Worm (Caenorhabditis elegans) whole organism, mixed stage, embryonic: ENCODE measurements around the gene F53B1.8.
A peak's percentile ranks its signal among the peaks of the same experiment; 100 is the strongest.

Experiments used
- blmp-1 ChIP-seq: fragments of 150-350 bp; optimal IDR thresholded peaks from 2 replicates; lab custom pipeline; 2014; ENCODE audit warnings: missing biosample characterization, missing genetic modification characterization
- ceh-39 ChIP-seq: fragments of 150-350 bp; optimal IDR thresholded peaks from 2 replicates; lab custom pipeline; 2014; ENCODE audit warnings: missing biosample characterization, missing genetic modification characterization
- ceh-43 ChIP-seq: fragments of 200-800 bp; sonication (Bioruptor generic); optimal IDR thresholded peaks from 2 replicates; lab custom pipeline; 2018; ENCODE audit warnings: mild to moderate bottlenecking, missing genetic modification characterization, moderate library complexity, missing compliant biosample characterization
- ceh-83 ChIP-seq: fragments of 200-800 bp; sonication (Bioruptor generic); optimal IDR thresholded peaks from 2 replicates; lab custom pipeline; 2018; ENCODE audit warnings: mild to moderate bottlenecking, missing genetic modification characterization, missing compliant biosample characterization
- ces-1 ChIP-seq: fragments of 150-350 bp; optimal IDR thresholded peaks from 2 replicates; lab custom pipeline; 2014; ENCODE audit warnings: missing biosample characterization, missing genetic modification reagents, missing genetic modification characterization
- cnd-1 ChIP-seq: fragments of 200-800 bp; sonication (Bioruptor generic); optimal IDR thresholded peaks from 2 replicates; lab custom pipeline; 2018; ENCODE audit warnings: mild to moderate bottlenecking, missing genetic modification characterization, missing compliant biosample characterization
- elt-1 ChIP-seq: sonication (generic microtip); optimal IDR thresholded peaks from 2 replicates; lab custom pipeline; 2017; ENCODE audit warnings: missing genetic modification characterization, mild to moderate bottlenecking, missing compliant biosample characterization, antibody characterized with exemption, moderate library complexity, borderline replicate concordance; ENCODE audit not compliant: insufficient read depth
- elt-3 ChIP-seq: fragments of 150-350 bp; optimal IDR thresholded peaks from 2 replicates; lab custom pipeline; 2014; ENCODE audit warnings: missing biosample characterization, missing genetic modification characterization
- flh-1 ChIP-seq: fragments of 200-800 bp; sonication (Bioruptor generic); optimal IDR thresholded peaks from 2 replicates; lab custom pipeline; 2018; ENCODE audit warnings: mild to moderate bottlenecking, missing genetic modification characterization, moderate library complexity, missing compliant biosample characterization
- ham-2 ChIP-seq: fragments of 200-800 bp; sonication (Bioruptor generic); optimal IDR thresholded peaks from 2 replicates; lab custom pipeline; 2018; ENCODE audit warnings: mild to moderate bottlenecking, missing genetic modification characterization, missing compliant biosample characterization
- hlh-1 ChIP-seq: fragments of 150-350 bp; optimal IDR thresholded peaks from 2 replicates; lab custom pipeline; 2014; ENCODE audit warnings: missing biosample characterization, missing genetic modification reagents, missing genetic modification characterization
- lin-13 ChIP-seq: fragments of 150-350 bp; optimal IDR thresholded peaks from 2 replicates; lab custom pipeline; 2014; ENCODE audit warnings: missing biosample characterization, missing genetic modification characterization
- mab-5 ChIP-seq: fragments of 150-350 bp; optimal IDR thresholded peaks from 2 replicates; lab custom pipeline; 2014; ENCODE audit warnings: missing biosample characterization, missing genetic modification characterization
- mep-1 ChIP-seq: fragments of 150-350 bp; optimal IDR thresholded peaks from 2 replicates; lab custom pipeline; 2017; ENCODE audit warnings: missing biosample characterization, missing genetic modification reagents, missing genetic modification characterization, inconsistent platforms
- mls-2 ChIP-seq: sonication (generic microtip); optimal IDR thresholded peaks from 2 replicates; lab custom pipeline; 2016; ENCODE audit warnings: mild to moderate bottlenecking, missing genetic modification characterization, moderate library complexity, missing compliant biosample characterization
- nhr-2 ChIP-seq: fragments of 150-350 bp; optimal IDR thresholded peaks from 2 replicates; lab custom pipeline; 2014; ENCODE audit warnings: missing biosample characterization, missing genetic modification characterization
- nhr-28 ChIP-seq: fragments of 150-350 bp; optimal IDR thresholded peaks from 2 replicates; lab custom pipeline; 2014; ENCODE audit warnings: missing biosample characterization, missing genetic modification characterization
- nhr-76 ChIP-seq: sonication (generic microtip); optimal IDR thresholded peaks from 2 replicates; lab custom pipeline; 2017; ENCODE audit warnings: missing biosample characterization, missing genetic modification characterization
- pha-4 ChIP-seq: fragments of 150-350 bp; optimal IDR thresholded peaks from 2 replicates; lab custom pipeline; 2018; ENCODE audit warnings: missing biosample characterization, missing genetic modification reagents, missing genetic modification characterization
- snpc-4 ChIP-seq: fragments of 150-350 bp; optimal IDR thresholded peaks from 2 replicates; lab custom pipeline; 2014; ENCODE audit warnings: missing biosample characterization, missing genetic modification characterization
- tbx-8 ChIP-seq: fragments of 200-800 bp; sonication (Bioruptor generic); optimal IDR thresholded peaks from 2 replicates; lab custom pipeline; 2018; ENCODE audit warnings: mild to moderate bottlenecking, missing genetic modification characterization, moderate library complexity, missing compliant biosample characterization
- unc-120 ChIP-seq: sonication (generic microtip); optimal IDR thresholded peaks from 2 replicates; lab custom pipeline; 2017; ENCODE audit warnings: missing genetic modification characterization, missing compliant biosample characterization; ENCODE audit not compliant: poor library complexity, severe bottlenecking
- unc-39 ChIP-seq: fragments of 150-350 bp; optimal IDR thresholded peaks from 2 replicates; lab custom pipeline; 2014; ENCODE audit warnings: missing biosample characterization, missing genetic modification characterization
- unc-62 ChIP-seq: fragments of 150-350 bp; optimal IDR thresholded peaks from 2 replicates; lab custom pipeline; 2014; ENCODE audit warnings: missing biosample characterization, missing genetic modification reagents, missing genetic modification characterization
- zip-8 ChIP-seq: fragments of 150-350 bp; optimal IDR thresholded peaks from 2 replicates; lab custom pipeline; 2014; ENCODE audit warnings: missing biosample characterization, missing genetic modification characterization
- ztf-11 ChIP-seq: fragments of 150-350 bp; optimal IDR thresholded peaks from 2 replicates; lab custom pipeline; 2014; ENCODE audit warnings: missing biosample characterization, missing genetic modification characterization

Gene F53B1.8

ce11 chrX:2164751-2165150 lies 34.7 kb upstream of the F53B1.8 start, which contains the start of gene F48B9.3:
TSS of gene F48B9.3 (plus strand) at chrX:2165051.
- TF ChIP-seq ceh-83 (GFP tag; lab: Kevin White, UChicago): no peak
- TF ChIP-seq mls-2 (tag; lab: Kevin White, UChicago): no peak
- TF ChIP-seq snpc-4 (tag; lab: Kevin White, UChicago): no peak
- TF ChIP-seq pha-4 (tag; lab: Kevin White, UChicago): no peak
- TF ChIP-seq flh-1 (GFP tag; lab: Kevin White, UChicago): no peak
- TF ChIP-seq nhr-28 (tag; lab: Kevin White, UChicago): no peak
- no peak for TF ChIP-seq mab-5 (tag; lab: Kevin White, UChicago)
- no peak for TF ChIP-seq unc-62 (GFP tag; lab: Kevin White, UChicago)
- TF ChIP-seq zip-8 (tag; lab: Kevin White, UChicago): no peak
- no peak for TF ChIP-seq unc-120
- TF ChIP-seq, all 35 proteins: peak for 0

DNA sequence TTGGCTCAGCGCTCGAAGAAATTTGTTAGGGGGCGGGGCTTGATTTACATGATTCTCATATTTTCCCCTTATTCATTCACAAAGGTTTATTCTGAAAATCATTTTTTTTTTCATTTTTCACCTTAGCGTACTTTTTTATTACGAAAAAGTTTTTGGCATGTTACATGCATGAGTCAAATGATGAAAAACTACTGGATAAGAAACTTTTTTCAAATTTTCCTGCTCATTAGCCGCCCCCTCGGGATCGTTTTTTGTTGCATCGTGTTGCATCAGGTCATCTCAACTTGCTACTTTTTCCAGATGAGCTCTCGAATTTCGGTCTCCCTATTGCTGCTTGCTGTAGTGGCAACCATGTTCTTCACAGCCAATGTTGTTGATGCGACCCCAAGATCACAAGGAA lies 33.0 kb upstream of the F53B1.8 start, which contains the start of gene pdf-2:
Gene pdf-2, plus strand, starts transcription at position 301 of the 400 bp plus-strand sequence.
- no peak for TF ChIP-seq blmp-1 (tag; lab: Kevin White, UChicago)
- TF ChIP-seq cnd-1: no peak
- TF ChIP-seq nhr-2 (tag; lab: Kevin White, UChicago): no peak
- TF ChIP-seq ztf-11 (tag; lab: Kevin White, UChicago): no peak
- TF ChIP-seq ces-1 (GFP tag; lab: Kevin White, UChicago): no peak
- TF ChIP-seq unc-39: no peak

DNA sequence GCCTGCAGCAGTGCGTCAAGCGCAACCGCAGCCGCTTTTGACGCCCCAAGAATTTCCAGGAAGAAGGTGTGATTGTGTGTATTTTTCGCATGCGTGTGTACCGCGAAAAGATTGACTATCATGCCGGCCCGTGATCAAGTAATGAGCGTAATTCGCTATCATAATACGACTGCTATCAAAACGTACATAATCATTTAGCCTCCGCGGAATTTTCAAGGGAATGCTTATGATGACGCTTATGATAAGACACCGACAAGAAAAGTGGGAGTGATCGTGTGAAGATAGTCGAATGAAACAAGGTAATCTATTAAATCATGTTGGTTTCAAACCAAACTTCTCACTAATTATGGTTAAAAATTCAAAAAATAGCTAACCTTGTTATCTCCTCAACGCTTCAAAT lies 27.8 kb upstream of the F53B1.8 start:
- no peak for TF ChIP-seq hlh-1 (tag; lab: Kevin White, UChicago)
- no peak for TF ChIP-seq pha-4 (tag; lab: Kevin White, UChicago)

ce11 chrX:2153780-2154179 lies 23.7 kb upstream of the F53B1.8 start:
- TF ChIP-seq zip-8 (tag; lab: Kevin White, UChicago): peak; percentile 47
- peak; percentile 19 for TF ChIP-seq blmp-1 (tag; lab: Kevin White, UChicago)
- TF ChIP-seq nhr-76: no peak

- TF ChIP-seq unc-62 (GFP tag; lab: Kevin White, UChicago): no peak
- TF ChIP-seq elt-1: peak; percentile 85
- peak; percentile 47 for TF ChIP-seq ham-2 (GFP tag; lab: Kevin White, UChicago)
Observed at ce11 chrX:2152062-2152461, 22.0 kb upstream of the F53B1.8 start.

DNA sequence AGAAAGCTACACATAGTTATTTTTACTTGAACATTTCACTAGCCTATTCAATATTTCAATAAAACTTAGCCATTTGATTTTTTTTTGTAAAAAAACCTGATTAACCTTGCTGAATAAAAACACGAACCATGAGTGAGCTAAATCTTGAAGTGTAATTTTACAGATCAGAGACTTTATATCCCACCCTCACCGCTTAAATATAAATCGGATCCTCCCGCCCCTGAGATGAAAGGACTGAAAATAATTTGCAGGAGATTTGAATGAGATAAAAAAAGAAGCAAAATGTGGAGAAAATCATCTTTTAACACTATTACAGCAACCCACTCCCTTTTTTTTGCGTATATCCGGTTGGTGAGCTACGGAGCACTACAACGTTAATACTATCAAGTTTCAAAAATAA lies 20.0 kb upstream of the F53B1.8 start, which contains the start of gene npax-2:
Gene npax-2, minus strand, starts transcription at position 101 of the 400 bp plus-strand sequence.
- TF ChIP-seq unc-62 (GFP tag; lab: Kevin White, UChicago) (no peak), ceh-83 (GFP tag; lab: Kevin White, UChicago) (no peak), mep-1 (tag; lab: Kevin White, UChicago) (no peak), ztf-11 (tag; lab: Kevin White, UChicago) (no peak), lin-13 (tag; lab: Kevin White, UChicago) (no peak), elt-3 (tag; lab: Kevin White, UChicago) (no peak), ham-2 (GFP tag; lab: Kevin White, UChicago) (no peak), ceh-43 (GFP tag; lab: Kevin White, UChicago) (no peak), ceh-39 (tag; lab: Kevin White, UChicago) (no peak), mls-2 (tag; lab: Kevin White, UChicago) (no peak), tbx-8 (GFP tag; lab: Kevin White, UChicago) (no peak), unc-120 (no peak), flh-1 (GFP tag; lab: Kevin White, UChicago) (no peak), hlh-1 (tag; lab: Kevin White, UChicago) (no peak), nhr-76 (no peak), blmp-1 (tag; lab: Kevin White, UChicago) (no peak)

- TF ChIP-seq tbx-8 (GFP tag; lab: Kevin White, UChicago) (no peak), elt-1 (peak; percentile 95), cnd-1 (no peak), ham-2 (GFP tag; lab: Kevin White, UChicago) (peak; percentile 35), blmp-1 (tag; lab: Kevin White, UChicago) (peak; percentile 87), elt-3 (tag; lab: Kevin White, UChicago) (peak; percentile 48)
Observed at ce11 chrX:2145629-2146028, 15.6 kb upstream of the F53B1.8 start, which contains the start of gene dpy-3. TSS of gene dpy-3 (minus strand) at chrX:2145647.
